Worm (Caenorhabditis elegans) whole organism, L4 larva: ENCODE results near the gene F53A3.1.
A peak's percentile ranks its signal among the peaks of the same experiment; 100 is the strongest.

Experiments
- F44E2.7 ChIP-seq: fragments of 200-800 bp; sonication (Bioruptor generic); IDR thresholded peaks from 2 replicates; pipeline ENCODE4 v2.1.2; 2022; ENCODE audit warnings: missing genetic modification characterization, missing compliant biosample characterization
- Y48G9A.11 ChIP-seq: fragments of 200-800 bp; sonication (Bioruptor generic); IDR thresholded peaks from 2 replicates; pipeline ENCODE4 v1.3.6; 2022; ENCODE audit warnings: missing genetic modification reagents, missing genetic modification characterization, missing compliant biosample characterization
- Y5F2A.4 ChIP-seq: fragments of 200-800 bp; sonication (Bioruptor generic); optimal IDR thresholded peaks from 2 replicates; lab custom pipeline; 2018; ENCODE audit warnings: mild to moderate bottlenecking, missing genetic modification characterization, missing compliant biosample characterization
- Y75B8A.6 ChIP-seq: fragments of 200-800 bp; sonication (Bioruptor generic); IDR thresholded peaks from 2 replicates; pipeline ENCODE4 v1.3.6; 2022; ENCODE audit warnings: missing genetic modification reagents, missing genetic modification characterization, missing compliant biosample characterization
- ZK337.2 ChIP-seq: fragments of 200-800 bp; sonication (Bioruptor generic); IDR thresholded peaks from 2 replicates; pipeline ENCODE4 v1.3.6; 2022; ENCODE audit warnings: missing genetic modification reagents, missing genetic modification characterization, missing compliant biosample characterization
- aha-1 ChIP-seq: fragments of 150-350 bp; peaks from one replicate; lab custom pipeline; 2014; ENCODE audit warnings: missing biosample characterization, missing genetic modification characterization
- aly-2 ChIP-seq: sonication (generic microtip); optimal IDR thresholded peaks from 2 replicates; lab custom pipeline; 2018; ENCODE audit warnings: missing biosample characterization, missing genetic modification characterization
- arid-1 ChIP-seq: fragments of 200-800 bp; sonication (Bioruptor generic); conservative IDR thresholded peaks from 2 replicates; pipeline ENCODE4 v1.3.6; 2022; ENCODE audit warnings: missing genetic modification reagents, missing genetic modification characterization, missing compliant biosample characterization
- ceh-32 ChIP-seq: sonication (generic microtip); optimal IDR thresholded peaks from 2 replicates; lab custom pipeline; 2016; ENCODE audit warnings: mild to moderate bottlenecking, missing genetic modification characterization, missing compliant biosample characterization; ENCODE audit not compliant: poor library complexity
- ceh-62 ChIP-seq: sonication (generic microtip); optimal IDR thresholded peaks from 2 replicates; lab custom pipeline; 2017; ENCODE audit warnings: missing biosample characterization, missing genetic modification characterization
- daf-19 ChIP-seq: fragments of 200-800 bp; sonication (Bioruptor generic); conservative IDR thresholded peaks from 2 replicates; pipeline ENCODE4 v1.3.6; 2022; ENCODE audit warnings: missing genetic modification characterization, missing compliant biosample characterization
- daf-8 ChIP-seq: fragments of 200-800 bp; sonication (Bioruptor generic); IDR thresholded peaks from 2 replicates; pipeline ENCODE4 v1.3.6; 2022; ENCODE audit warnings: missing genetic modification characterization, missing compliant biosample characterization
- dmd-8 ChIP-seq: fragments of 200-800 bp; sonication (Bioruptor generic); IDR thresholded peaks from 2 replicates; pipeline ENCODE4 v1.3.6; 2022; ENCODE audit warnings: missing genetic modification characterization, missing compliant biosample characterization
- egl-27 ChIP-seq: sonication (generic microtip); optimal IDR thresholded peaks from 3 replicates; lab custom pipeline; 2017; ENCODE audit warnings: missing biosample characterization, missing genetic modification reagents, missing genetic modification characterization
- egl-43 ChIP-seq: fragments of 200-800 bp; sonication (Bioruptor generic); IDR thresholded peaks from 2 replicates; pipeline ENCODE4 v1.3.6; 2022; ENCODE audit warnings: missing genetic modification reagents, missing genetic modification characterization, missing compliant biosample characterization
- hif-1 ChIP-seq, 2 experiments: sonication (generic microtip); optimal IDR thresholded peaks; 2 replicates each; lab custom pipeline; 2016 to 2017; ENCODE audit warnings: missing compliant biosample characterization in 2 of 2, missing genetic modification characterization in 2 of 2, missing genetic modification reagents in 2 of 2, missing genotype in 2 of 2, mild to moderate bottlenecking in 1 of 2
- hmg-1.1 ChIP-seq: fragments of 200-800 bp; sonication (Bioruptor generic); IDR thresholded peaks from 2 replicates; pipeline ENCODE4 v1.3.6; 2022; ENCODE audit warnings: missing genetic modification reagents, missing genetic modification characterization, missing compliant biosample characterization
- lim-7 ChIP-seq: fragments of 200-800 bp; sonication (Bioruptor generic); IDR thresholded peaks from 2 replicates; pipeline ENCODE4 v1.3.6; 2022; ENCODE audit warnings: missing genetic modification characterization, missing compliant biosample characterization
- lin-15B ChIP-seq: fragments of 150-350 bp; sonication (generic microtip); optimal IDR thresholded peaks from 3 replicates; lab custom pipeline; 2014; ENCODE audit warnings: missing biosample characterization, missing genetic modification characterization
- lsy-2 ChIP-seq, 2 experiments: fragments of 150-350 bp in 1 of 2; sonication (generic microtip) in 1 of 2; optimal IDR thresholded peaks; 2 replicates each; lab custom pipeline; 2014 to 2017; ENCODE audit warnings: missing biosample characterization in 2 of 2, missing genetic modification characterization in 2 of 2
- mep-1 ChIP-seq: fragments of 150-350 bp; sonication (generic microtip); optimal IDR thresholded peaks from 3 replicates; lab custom pipeline; 2014; ENCODE audit warnings: missing biosample characterization, missing genetic modification characterization
- nhr-11 ChIP-seq: fragments of 150-350 bp; optimal IDR thresholded peaks from 2 replicates; lab custom pipeline; 2014; ENCODE audit warnings: missing biosample characterization, missing genetic modification characterization
- nhr-237 ChIP-seq: sonication (generic microtip); optimal IDR thresholded peaks from 2 replicates; lab custom pipeline; 2017; ENCODE audit warnings: missing biosample characterization, missing genetic modification characterization
- nhr-25 ChIP-seq: sonication (generic microtip); optimal IDR thresholded peaks from 2 replicates; lab custom pipeline; 2017; ENCODE audit warnings: missing genetic modification characterization, mild to moderate bottlenecking, missing compliant biosample characterization, antibody characterized with exemption, moderate library complexity, borderline replicate concordance; ENCODE audit not compliant: insufficient read depth
- nhr-6 ChIP-seq: fragments of 150-350 bp; optimal IDR thresholded peaks from 2 replicates; lab custom pipeline; 2014; ENCODE audit warnings: missing biosample characterization, missing genetic modification characterization
- pha-4 ChIP-seq, 2 experiments: fragments of 150-350 bp in 1 of 2; fragments of 200-800 bp in 1 of 2; sonication (Bioruptor generic) in 1 of 2; IDR thresholded peaks in 1 of 2; optimal IDR thresholded peaks in 1 of 2; 2 replicates each; pipeline versions ENCODE4 v1.3.6 to Lab custom; 2014 to 2022; ENCODE audit warnings: missing genetic modification characterization in 2 of 2, missing genetic modification reagents in 2 of 2, missing biosample characterization in 1 of 2, missing compliant biosample characterization in 1 of 2
- pqm-1 ChIP-seq: sonication (generic microtip); optimal IDR thresholded peaks from 2 replicates; lab custom pipeline; 2017; ENCODE audit warnings: missing biosample characterization, missing genetic modification characterization
- set-16 ChIP-seq: fragments of 200-800 bp; sonication (Bioruptor generic); IDR thresholded peaks from 2 replicates; pipeline ENCODE4 v1.3.6; 2022; ENCODE audit warnings: missing genetic modification reagents, missing genetic modification characterization, missing compliant biosample characterization
- tag-97 ChIP-seq: fragments of 200-800 bp; sonication (Bioruptor generic); IDR thresholded peaks from 2 replicates; pipeline ENCODE4 v1.3.6; 2022; ENCODE audit warnings: missing genetic modification characterization, missing compliant biosample characterization
- unc-130 ChIP-seq: sonication (generic microtip); optimal IDR thresholded peaks from 2 replicates; lab custom pipeline; 2016; ENCODE audit warnings: missing genetic modification reagents, missing genetic modification characterization, missing compliant biosample characterization
- unc-62 ChIP-seq, 3 experiments: fragments of 150-350 bp in 1 of 3; sonication (generic microtip); optimal IDR thresholded peaks in 2 of 3; peaks in 1 of 3; 1 replicate in 1 of 3; 2 replicates in 2 of 3; lab custom pipeline; 2014 to 2017; ENCODE audit warnings: missing biosample characterization in 3 of 3, missing genetic modification characterization in 3 of 3, missing genetic modification reagents in 3 of 3, missing genotype in 1 of 3
- vab-7 ChIP-seq: fragments of 200-800 bp; sonication (Bioruptor generic); IDR thresholded peaks from 2 replicates; pipeline ENCODE4 v1.3.6; 2022; ENCODE audit warnings: missing genetic modification reagents, missing genetic modification characterization, missing compliant biosample characterization
- ztf-11 ChIP-seq: fragments of 150-350 bp; optimal IDR thresholded peaks from 2 replicates; lab custom pipeline; 2014; ENCODE audit warnings: missing biosample characterization, missing genetic modification characterization
- ztf-7 ChIP-seq: fragments of 150-350 bp; optimal IDR thresholded peaks from 2 replicates; lab custom pipeline; 2014; ENCODE audit warnings: missing biosample characterization, missing genetic modification characterization

F53A3.1 gene

DNA sequence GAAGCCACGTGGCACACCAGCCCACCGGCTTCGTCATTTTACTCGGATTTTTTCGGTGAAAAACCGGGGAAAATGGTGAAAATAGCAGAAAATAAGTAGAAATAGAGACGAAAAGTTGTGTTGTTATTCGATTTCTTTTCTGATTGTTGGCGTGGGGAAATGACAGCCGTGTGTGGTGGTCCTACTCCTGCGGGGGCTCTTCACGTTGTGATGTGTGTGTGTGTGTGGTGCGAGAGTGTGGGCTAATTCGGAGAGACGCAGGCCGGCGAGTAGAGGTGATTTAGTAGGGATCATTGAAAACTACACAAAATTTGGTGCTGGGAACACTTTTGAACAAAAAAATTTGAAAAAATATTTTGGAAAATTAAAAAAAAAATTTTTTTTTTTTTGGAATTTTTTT is at the start of gene F53A3.1:
F53A3.1 (minus strand) TSS at position 150 of the 400 bp plus-strand sequence.
- peak; percentile 99 for TF ChIP-seq aha-1 (tag; lab: Kevin White, UChicago)
- TF ChIP-seq Y75B8A.6 (GFP tag; lab: Robert Waterston, UW), result no peak

DNA sequence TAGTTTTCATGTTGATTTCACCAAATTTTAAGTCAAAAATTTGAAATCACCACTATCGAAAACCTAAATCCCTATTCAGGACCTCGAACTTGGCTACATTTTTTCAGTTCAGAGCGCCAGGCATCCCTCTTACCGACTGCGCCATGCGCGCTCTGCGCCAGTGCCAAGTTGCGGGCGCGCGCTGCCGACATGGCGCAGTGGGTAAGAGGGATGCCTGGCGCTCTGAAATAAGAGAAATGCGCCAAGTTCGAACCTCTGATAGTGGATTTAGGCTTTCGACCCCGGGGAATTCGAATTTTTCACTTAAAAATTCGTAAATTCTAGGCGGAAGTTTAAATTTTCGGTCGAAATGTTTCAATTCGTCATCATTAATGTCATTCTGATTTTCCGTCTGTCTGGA is 46.5 kb upstream of the F53A3.1 start:
- TF ChIP-seq lsy-2 (tag; optimal IDR thresholded peaks at IDR 0.05; lab: Kevin White, UChicago) (no peak), set-16 (GFP tag; lab: Robert Waterston, UW) (peak; percentile 60)

DNA sequence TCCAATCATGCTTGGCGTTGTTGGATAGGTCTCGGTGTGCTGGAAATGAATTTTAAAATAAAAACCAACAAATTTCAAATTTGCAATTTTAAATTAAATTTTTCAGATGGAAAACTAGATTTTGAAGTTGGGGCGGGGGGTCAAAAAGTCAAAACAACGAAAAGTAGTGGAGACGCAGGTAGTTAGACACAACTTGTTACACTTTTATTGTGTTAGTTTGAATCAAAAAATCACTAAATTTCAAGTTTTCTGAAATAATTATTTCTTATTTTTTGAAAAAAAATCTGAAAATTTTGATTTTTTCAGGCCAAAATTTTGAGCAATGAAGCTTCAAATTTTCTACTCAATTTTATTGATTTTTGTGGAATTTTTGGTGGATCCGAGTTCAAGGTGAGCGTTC is 44.3 kb upstream of the F53A3.1 start, which contains the start of gene Y39A3B.8:
Y39A3B.8 (plus strand) TSS at position 301 of the 400 bp plus-strand sequence.
- TF ChIP-seq arid-1, result no peak
- TF ChIP-seq unc-62 (GFP tag; optimal IDR thresholded peaks at IDR 0.05 in 1 of 2; lab: Kevin White, UChicago), result peak in 1 of 2 experiments; percentile 34
- TF ChIP-seq unc-62 (tag; optimal IDR thresholded peaks at IDR 0.05; lab: Kevin White, UChicago), result no peak

ce11 chrIII:1984860-1985259 is 41.4 kb upstream of the F53A3.1 start, which contains the start of gene Y39A3B.7:
Gene Y39A3B.7, minus strand, starts transcription at chrIII:1984960.
- TF ChIP-seq lim-7 (no peak), ceh-32 (tag; lab: Kevin White, UChicago) (no peak), unc-130 (GFP tag; lab: Kevin White, UChicago) (no peak), Y5F2A.4 (no peak), hif-1 (tag; optimal IDR thresholded peaks at IDR 0.05; lab: Kevin White, UChicago) (no peak), daf-19 (GFP tag; lab: Robert Waterston, UW) (no peak), dmd-8 (GFP tag; lab: Robert Waterston, UW) (no peak)

- no peak for TF ChIP-seq aly-2
- no peak for TF ChIP-seq pqm-1 (tag; lab: Kevin White, UChicago)
- no peak for TF ChIP-seq egl-27
- no peak for TF ChIP-seq ZK337.2 (GFP tag; lab: Robert Waterston, UW)
- TF ChIP-seq nhr-237 (tag; lab: Kevin White, UChicago), result no peak
- TF ChIP-seq hmg-1.1 (GFP tag; lab: Robert Waterston, UW), result no peak
- TF ChIP-seq Y5F2A.4, result no peak
- no peak for TF ChIP-seq egl-43 (GFP tag; lab: Robert Waterston, UW)
- TF ChIP-seq nhr-6, result no peak
- TF ChIP-seq ztf-11, result no peak
- no peak for TF ChIP-seq pha-4 (GFP tag; IDR thresholded peaks at IDR 0.05; lab: Robert Waterston, UW)
- no peak for TF ChIP-seq pha-4 (tag; optimal IDR thresholded peaks at IDR 0.05; lab: Kevin White, UChicago)
Observed at ce11 chrIII:1982597-1983244, 39.3 kb upstream of the F53A3.1 start, which contains the start of gene srd-66. Gene srd-66, minus strand, starts transcription at chrIII:1982647.

ce11 chrIII:1981467-1981866 is 38.0 kb upstream of the F53A3.1 start:
- TF ChIP-seq vab-7 (peak; percentile 35; the same call in 1 of the 2 replicates), egl-27 (no peak), mep-1 (no peak), ZK337.2 (GFP tag; lab: Robert Waterston, UW) (no peak), daf-8 (GFP tag; lab: Robert Waterston, UW) (no peak)
- TF ChIP-seq, all 104 proteins: peak for 1

ce11 chrIII:1977424-1977823 is 34.0 kb upstream of the F53A3.1 start:
- TF ChIP-seq tag-97 (GFP tag; lab: Robert Waterston, UW), result no peak
- TF ChIP-seq F44E2.7 (GFP tag; lab: Robert Waterston, UW), result no peak
- TF ChIP-seq nhr-11 (tag; lab: Kevin White, UChicago), result no peak
- no peak for TF ChIP-seq Y48G9A.11 (GFP tag; lab: Robert Waterston, UW)
- no peak for TF ChIP-seq ceh-62 (tag; lab: Kevin White, UChicago)
- no peak for TF ChIP-seq ztf-7 (tag; lab: Kevin White, UChicago)
- TF ChIP-seq aha-1 (tag; lab: Kevin White, UChicago), result peak; percentile 17
- TF ChIP-seq ceh-32 (tag; lab: Kevin White, UChicago), result no peak
- no peak for TF ChIP-seq mep-1
- no peak for TF ChIP-seq lin-15B (tag; lab: Kevin White, UChicago)
- TF ChIP-seq pha-4 (GFP tag; IDR thresholded peaks at IDR 0.05; lab: Robert Waterston, UW), result no peak
- TF ChIP-seq pha-4 (tag; optimal IDR thresholded peaks at IDR 0.05; lab: Kevin White, UChicago), result no peak
- TF ChIP-seq unc-62 (GFP tag; optimal IDR thresholded peaks at IDR 0.05 in 1 of 2; lab: Kevin White, UChicago), result peak in 1 of 2 experiments; percentile 96
- no peak for TF ChIP-seq unc-62 (tag; optimal IDR thresholded peaks at IDR 0.05; lab: Kevin White, UChicago)
- TF ChIP-seq nhr-25, result no peak
- TF ChIP-seq nhr-6, result no peak
- TF ChIP-seq, all 104 proteins: peak for 2
